Worm (Caenorhabditis elegans): Measurements from ENCODE around the gene ins-21.
"Not testable (repeated sequence)": the region's sequence is repeated elsewhere in the genome, so short reads cannot be mapped to it uniquely, and the experiment has no call there.

DNA sequence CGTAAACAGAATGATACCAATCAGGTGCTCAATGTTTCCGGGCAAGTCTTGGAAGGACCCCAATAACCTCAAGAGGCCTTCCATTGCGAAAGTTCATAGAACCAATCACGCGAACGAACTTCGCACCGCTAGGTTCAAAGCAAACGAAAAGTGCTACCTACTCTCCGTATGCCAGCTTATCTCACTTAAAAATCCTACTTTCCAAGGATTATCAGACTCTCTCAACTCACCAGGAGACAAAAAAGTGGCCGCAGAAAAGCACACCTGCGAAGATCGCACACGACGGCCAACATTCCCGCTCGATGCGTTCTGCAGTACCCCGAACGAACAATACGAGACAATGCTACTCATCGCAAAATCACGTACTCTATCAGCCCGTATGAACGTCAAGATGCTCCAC, 29.8 kb downstream of the ins-21 start, which contains the start of gene T16G12.12:
- not testable (repeated sequence) for TF ChIP-seq ztf-11 (tag; optimal IDR thresholded peaks at IDR 0.05); F13H6.1 (tag; optimal IDR thresholded peaks at IDR 0.05); nhr-77 (tag; optimal IDR thresholded peaks at IDR 0.05); nhr-25 (tag; optimal IDR thresholded peaks at IDR 0.05); ztf-4 (tag; optimal IDR thresholded peaks at IDR 0.05); aly-2 (tag; optimal IDR thresholded peaks at IDR 0.05); zag-1 (tag; optimal IDR thresholded peaks at IDR 0.05); blmp-1 (tag; optimal IDR thresholded peaks at IDR 0.05; ENCODE audit: insufficient read depth); mbf-1 (tag; optimal IDR thresholded peaks at IDR 0.05)

Measured in whole organism, L2 larva.